Worm (Caenorhabditis elegans): ENCODE measurements around the gene swt-5.

ce11 chrV:9527984-9528383 lies 26.8 kb downstream of the swt-5 start:
- TF ChIP-seq egl-27 (tag; optimal IDR thresholded peaks at IDR 0.05) (no peak), snpc-4 (tag; optimal IDR thresholded peaks at IDR 0.05) (no peak), blmp-1 (tag; optimal IDR thresholded peaks at IDR 0.05; ENCODE audit: insufficient read depth) (no peak), nhr-77 (tag; optimal IDR thresholded peaks at IDR 0.05) (no peak), aly-2 (tag; optimal IDR thresholded peaks at IDR 0.05) (no peak), peb-1 (tag; optimal IDR thresholded peaks at IDR 0.05) (no peak), mdl-1 (tag; optimal IDR thresholded peaks at IDR 0.05) (no peak), dmd-4 (tag; optimal IDR thresholded peaks at IDR 0.05) (no peak), unc-55 (GFP tag; optimal IDR thresholded peaks at IDR 0.05) (no peak), nhr-12 (tag; optimal IDR thresholded peaks at IDR 0.05) (no peak), lsy-2 (tag; optimal IDR thresholded peaks at IDR 0.05) (no peak), unc-39 (tag; optimal IDR thresholded peaks at IDR 0.05) (no peak)

Data from whole organism, L2 larva.